Worm (Caenorhabditis elegans) whole organism, L3 larva: Measurements from ENCODE around the gene W03F9.11.

Source experiments
- ceh-16 ChIP-seq: sonication (generic microtip); optimal IDR thresholded peaks from 2 replicates; lab custom pipeline; 2017; ENCODE audit warnings: missing biosample characterization, missing genetic modification characterization
- ceh-82 ChIP-seq: fragments of 150-350 bp; optimal IDR thresholded peaks from 2 replicates; lab custom pipeline; 2014; ENCODE audit warnings: missing biosample characterization, missing genetic modification characterization
- ceh-9 ChIP-seq: sonication (generic microtip); optimal IDR thresholded peaks from 2 replicates; lab custom pipeline; 2018; ENCODE audit warnings: missing biosample characterization, missing genetic modification characterization
- elt-3 ChIP-seq, 3 experiments: fragments of 150-350 bp in 1 of 3; sonication (generic microtip) in 2 of 3; optimal IDR thresholded peaks; 2 replicates in 2 of 3; 4 replicates in 1 of 3; lab custom pipeline; 2014 to 2017; ENCODE audit warnings: missing biosample characterization in 3 of 3, missing genetic modification characterization in 3 of 3
- eor-1 ChIP-seq, 2 experiments: fragments of 150-350 bp; optimal IDR thresholded peaks; 2 replicates each; lab custom pipeline; 2014 to 2018; ENCODE audit warnings: missing biosample characterization in 2 of 2, missing genetic modification characterization in 2 of 2
- fos-1 ChIP-seq: fragments of 150-350 bp; optimal IDR thresholded peaks from 2 replicates; lab custom pipeline; 2014; ENCODE audit warnings: missing biosample characterization, missing genetic modification characterization
- jun-1 ChIP-seq: fragments of 150-350 bp; optimal IDR thresholded peaks from 2 replicates; lab custom pipeline; 2014; ENCODE audit warnings: missing biosample characterization, missing genetic modification reagents, missing genetic modification characterization
- lin-39 ChIP-seq: fragments of 150-350 bp; optimal IDR thresholded peaks from 2 replicates; lab custom pipeline; 2018; ENCODE audit warnings: missing biosample characterization, missing genetic modification reagents, missing genetic modification characterization
- lsy-12 ChIP-seq: sonication (generic microtip); optimal IDR thresholded peaks from 2 replicates; lab custom pipeline; 2016; ENCODE audit warnings: mild to moderate bottlenecking, missing genetic modification characterization, missing compliant biosample characterization
- nhr-11 ChIP-seq: fragments of 150-350 bp; optimal IDR thresholded peaks from 2 replicates; lab custom pipeline; 2014; ENCODE audit warnings: missing biosample characterization, missing genetic modification characterization
- nhr-237 ChIP-seq: fragments of 150-350 bp; optimal IDR thresholded peaks from 2 replicates; lab custom pipeline; 2014; ENCODE audit warnings: missing biosample characterization, missing genetic modification characterization
- nhr-67 ChIP-seq: fragments of 150-350 bp; optimal IDR thresholded peaks from 2 replicates; lab custom pipeline; 2014; ENCODE audit warnings: missing biosample characterization, missing genetic modification characterization
- tbx-2 ChIP-seq: sonication (generic microtip); optimal IDR thresholded peaks from 2 replicates; lab custom pipeline; 2016; ENCODE audit warnings: mild to moderate bottlenecking, missing genetic modification characterization, missing compliant biosample characterization
- zag-1 ChIP-seq: fragments of 150-350 bp; optimal IDR thresholded peaks from 2 replicates; lab custom pipeline; 2014; ENCODE audit warnings: missing biosample characterization, missing genetic modification characterization
- ztf-11 ChIP-seq: fragments of 150-350 bp; optimal IDR thresholded peaks from 2 replicates; lab custom pipeline; 2014; ENCODE audit warnings: missing biosample characterization, missing genetic modification characterization
- ztf-4 ChIP-seq: fragments of 150-350 bp; optimal IDR thresholded peaks from 2 replicates; lab custom pipeline; 2014; ENCODE audit warnings: missing biosample characterization, missing genetic modification characterization

Gene W03F9.11

ce11 chrV:103043-103702, 38.0 kb downstream of the W03F9.11 start:
- TF ChIP-seq nhr-11 (no peak), ztf-11 (tag; lab: Kevin White, UChicago) (no peak), ztf-4 (tag; lab: Kevin White, UChicago) (no peak), jun-1 (no peak), fos-1 (tag; lab: Kevin White, UChicago) (no peak), nhr-67 (tag; lab: Kevin White, UChicago) (no peak), lin-39 (no peak), zag-1 (tag; lab: Kevin White, UChicago) (no peak), tbx-2 (tag; lab: Kevin White, UChicago) (no peak), lsy-12 (tag; lab: Kevin White, UChicago) (no peak), ceh-9 (tag; lab: Kevin White, UChicago) (no peak)

DNA sequence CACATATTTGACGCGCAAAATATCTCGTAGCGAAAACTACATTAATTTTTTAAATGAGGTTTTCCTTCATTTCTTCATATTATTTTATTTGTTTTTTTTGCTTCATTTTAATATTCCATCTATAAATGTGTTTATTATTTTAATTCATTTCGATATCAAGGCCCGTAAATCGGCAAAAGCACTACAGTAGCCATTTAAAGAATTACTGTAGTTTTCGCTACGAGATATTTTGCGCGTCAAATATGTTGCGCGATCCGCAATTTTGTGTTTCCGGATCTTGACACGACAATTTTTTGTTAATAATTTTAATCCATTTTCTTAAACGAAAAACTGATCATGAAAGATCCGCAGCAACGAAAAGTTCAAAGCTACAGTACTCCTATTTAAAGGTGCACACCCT, 39.0 kb downstream of the W03F9.11 start:
- no peak for TF ChIP-seq eor-1 (tag; optimal IDR thresholded peaks at IDR 0.05; lab: Kevin White, UChicago)
- no peak for TF ChIP-seq ceh-82 (tag; lab: Kevin White, UChicago)
- no peak for TF ChIP-seq elt-3 (tag; optimal IDR thresholded peaks at IDR 0.05; lab: Kevin White, UChicago)
- TF ChIP-seq nhr-237 (tag; lab: Kevin White, UChicago), result no peak
- no peak for TF ChIP-seq ceh-16
